Worm (Caenorhabditis elegans) whole organism, L4 larva: ENCODE measurements around the gene dmd-3.

Experiments used
- ama-1 ChIP-seq: fragments of 150-350 bp; optimal IDR thresholded peaks from 2 replicates; lab custom pipeline; 2014; ENCODE audit warnings: inconsistent platforms, mixed read lengths
- ces-1 ChIP-seq: fragments of 150-350 bp; sonication (generic microtip); optimal IDR thresholded peaks from 4 replicates; lab custom pipeline; 2014; ENCODE audit warnings: missing biosample characterization, missing genetic modification reagents, missing genetic modification characterization
- dpl-1 ChIP-seq: fragments of 150-350 bp; optimal IDR thresholded peaks from 2 replicates; lab custom pipeline; 2014; ENCODE audit warnings: missing biosample characterization, missing genetic modification reagents, missing genetic modification characterization
- jun-1 ChIP-seq: fragments of 150-350 bp; optimal IDR thresholded peaks from 2 replicates; lab custom pipeline; 2014; ENCODE audit warnings: missing biosample characterization, missing genetic modification reagents, missing genetic modification characterization
- lin-39 ChIP-seq: fragments of 150-350 bp; optimal IDR thresholded peaks from 2 replicates; lab custom pipeline; 2014; ENCODE audit warnings: missing biosample characterization, missing genetic modification reagents, missing genetic modification characterization
- mdl-1 ChIP-seq, 2 experiments: fragments of 150-350 bp in 1 of 2; sonication (generic microtip) in 1 of 2; optimal IDR thresholded peaks; 2 replicates each; lab custom pipeline; 2014 to 2017; ENCODE audit warnings: missing biosample characterization in 2 of 2, missing genetic modification characterization in 2 of 2
- nhr-28 ChIP-seq: fragments of 150-350 bp; optimal IDR thresholded peaks from 2 replicates; lab custom pipeline; 2014; ENCODE audit warnings: missing biosample characterization, missing genetic modification characterization
- php-3 ChIP-seq: fragments of 200-800 bp; sonication (Bioruptor generic); IDR thresholded peaks from 2 replicates; pipeline ENCODE4 v1.3.6; 2022; ENCODE audit warnings: missing genetic modification reagents, missing genetic modification characterization, missing compliant biosample characterization
- ztf-7 ChIP-seq: fragments of 150-350 bp; optimal IDR thresholded peaks from 2 replicates; lab custom pipeline; 2014; ENCODE audit warnings: missing biosample characterization, missing genetic modification characterization

ce11 chrV:19672357-19672756 is 17.3 kb upstream of the dmd-3 start:
- TF ChIP-seq ama-1 (lab: Kevin White, UChicago) (no peak), dpl-1 (GFP tag; lab: Kevin White, UChicago) (no peak), jun-1 (no peak), ces-1 (GFP tag; lab: Kevin White, UChicago) (no peak), nhr-28 (tag; lab: Kevin White, UChicago) (no peak), php-3 (GFP tag; lab: Robert Waterston, UW) (0 out of 2 replicates have a peak, but pooled peaks have one; percentile 7), mdl-1 (tag; optimal IDR thresholded peaks at IDR 0.05; lab: Kevin White, UChicago) (no peak), ztf-7 (tag; lab: Kevin White, UChicago) (no peak), lin-39 (tag; lab: Kevin White, UChicago) (no peak)
